Worm (Caenorhabditis elegans) whole organism, mixed stage, embryonic: Measurements from ENCODE around the gene Y53F4B.43.
"Not testable (repeated sequence)": the region's sequence is repeated elsewhere in the genome, so short reads cannot be mapped to it uniquely, and the experiment has no call there.

Experiments used
- M03D4.4 ChIP-seq: sonication (generic microtip); optimal IDR thresholded peaks from 2 replicates; lab custom pipeline; 2017; ENCODE audit warnings: mild to moderate bottlenecking, missing genetic modification characterization, missing compliant biosample characterization
- bed-3 ChIP-seq: fragments of 200-800 bp; sonication (Bioruptor generic); optimal IDR thresholded peaks from 3 replicates; lab custom pipeline; 2018; ENCODE audit warnings: mild to moderate bottlenecking, missing genetic modification characterization, moderate library complexity, missing compliant biosample characterization
- blmp-1 ChIP-seq: fragments of 150-350 bp; optimal IDR thresholded peaks from 2 replicates; lab custom pipeline; 2014; ENCODE audit warnings: missing biosample characterization, missing genetic modification characterization
- ceh-39 ChIP-seq: fragments of 150-350 bp; optimal IDR thresholded peaks from 2 replicates; lab custom pipeline; 2014; ENCODE audit warnings: missing biosample characterization, missing genetic modification characterization
- ceh-43 ChIP-seq: fragments of 200-800 bp; sonication (Bioruptor generic); optimal IDR thresholded peaks from 2 replicates; lab custom pipeline; 2018; ENCODE audit warnings: mild to moderate bottlenecking, missing genetic modification characterization, moderate library complexity, missing compliant biosample characterization
- ceh-83 ChIP-seq: fragments of 200-800 bp; sonication (Bioruptor generic); optimal IDR thresholded peaks from 2 replicates; lab custom pipeline; 2018; ENCODE audit warnings: mild to moderate bottlenecking, missing genetic modification characterization, missing compliant biosample characterization
- ces-1 ChIP-seq: fragments of 150-350 bp; optimal IDR thresholded peaks from 2 replicates; lab custom pipeline; 2014; ENCODE audit warnings: missing biosample characterization, missing genetic modification reagents, missing genetic modification characterization
- cnd-1 ChIP-seq: fragments of 200-800 bp; sonication (Bioruptor generic); optimal IDR thresholded peaks from 2 replicates; lab custom pipeline; 2018; ENCODE audit warnings: mild to moderate bottlenecking, missing genetic modification characterization, missing compliant biosample characterization
- drap-1 ChIP-seq: fragments of 200-800 bp; sonication (Bioruptor generic); optimal IDR thresholded peaks from 3 replicates; lab custom pipeline; 2018; ENCODE audit warnings: mild to moderate bottlenecking, missing genetic modification characterization, missing compliant biosample characterization
- elt-1 ChIP-seq: sonication (generic microtip); optimal IDR thresholded peaks from 2 replicates; lab custom pipeline; 2017; ENCODE audit warnings: missing genetic modification characterization, mild to moderate bottlenecking, missing compliant biosample characterization, antibody characterized with exemption, moderate library complexity, borderline replicate concordance; ENCODE audit not compliant: insufficient read depth
- elt-3 ChIP-seq: fragments of 150-350 bp; optimal IDR thresholded peaks from 2 replicates; lab custom pipeline; 2014; ENCODE audit warnings: missing biosample characterization, missing genetic modification characterization
- flh-1 ChIP-seq: fragments of 200-800 bp; sonication (Bioruptor generic); optimal IDR thresholded peaks from 2 replicates; lab custom pipeline; 2018; ENCODE audit warnings: mild to moderate bottlenecking, missing genetic modification characterization, moderate library complexity, missing compliant biosample characterization
- hlh-1 ChIP-seq: fragments of 150-350 bp; optimal IDR thresholded peaks from 2 replicates; lab custom pipeline; 2014; ENCODE audit warnings: missing biosample characterization, missing genetic modification reagents, missing genetic modification characterization
- lin-13 ChIP-seq: fragments of 150-350 bp; optimal IDR thresholded peaks from 2 replicates; lab custom pipeline; 2014; ENCODE audit warnings: missing biosample characterization, missing genetic modification characterization
- lsy-2 ChIP-seq: fragments of 150-350 bp; optimal IDR thresholded peaks from 2 replicates; lab custom pipeline; 2014; ENCODE audit warnings: missing biosample characterization, missing genetic modification characterization
- mab-5 ChIP-seq: fragments of 150-350 bp; optimal IDR thresholded peaks from 2 replicates; lab custom pipeline; 2014; ENCODE audit warnings: missing biosample characterization, missing genetic modification characterization
- mep-1 ChIP-seq: fragments of 150-350 bp; optimal IDR thresholded peaks from 2 replicates; lab custom pipeline; 2017; ENCODE audit warnings: missing biosample characterization, missing genetic modification reagents, missing genetic modification characterization, inconsistent platforms
- mls-2 ChIP-seq: sonication (generic microtip); optimal IDR thresholded peaks from 2 replicates; lab custom pipeline; 2016; ENCODE audit warnings: mild to moderate bottlenecking, missing genetic modification characterization, moderate library complexity, missing compliant biosample characterization
- nhr-12 ChIP-seq: fragments of 150-350 bp; optimal IDR thresholded peaks from 2 replicates; lab custom pipeline; 2014; ENCODE audit warnings: missing biosample characterization, missing genetic modification characterization
- nhr-2 ChIP-seq: fragments of 150-350 bp; optimal IDR thresholded peaks from 2 replicates; lab custom pipeline; 2014; ENCODE audit warnings: missing biosample characterization, missing genetic modification characterization
- nhr-237 ChIP-seq: fragments of 150-350 bp; optimal IDR thresholded peaks from 2 replicates; lab custom pipeline; 2014; ENCODE audit warnings: missing biosample characterization, missing genetic modification characterization
- nhr-28 ChIP-seq: fragments of 150-350 bp; optimal IDR thresholded peaks from 2 replicates; lab custom pipeline; 2014; ENCODE audit warnings: missing biosample characterization, missing genetic modification characterization
- nhr-76 ChIP-seq: sonication (generic microtip); optimal IDR thresholded peaks from 2 replicates; lab custom pipeline; 2017; ENCODE audit warnings: missing biosample characterization, missing genetic modification characterization
- pha-4 ChIP-seq: fragments of 150-350 bp; optimal IDR thresholded peaks from 2 replicates; lab custom pipeline; 2018; ENCODE audit warnings: missing biosample characterization, missing genetic modification reagents, missing genetic modification characterization
- snpc-4 ChIP-seq: fragments of 150-350 bp; optimal IDR thresholded peaks from 2 replicates; lab custom pipeline; 2014; ENCODE audit warnings: missing biosample characterization, missing genetic modification characterization
- sptf-1 ChIP-seq: sonication (generic microtip); optimal IDR thresholded peaks from 2 replicates; lab custom pipeline; 2017; ENCODE audit warnings: mild to moderate bottlenecking, missing genetic modification characterization, moderate library complexity, missing compliant biosample characterization
- tbx-8 ChIP-seq: fragments of 200-800 bp; sonication (Bioruptor generic); optimal IDR thresholded peaks from 2 replicates; lab custom pipeline; 2018; ENCODE audit warnings: mild to moderate bottlenecking, missing genetic modification characterization, moderate library complexity, missing compliant biosample characterization
- unc-120 ChIP-seq: sonication (generic microtip); optimal IDR thresholded peaks from 2 replicates; lab custom pipeline; 2017; ENCODE audit warnings: missing genetic modification characterization, missing compliant biosample characterization; ENCODE audit not compliant: poor library complexity, severe bottlenecking
- unc-62 ChIP-seq: fragments of 150-350 bp; optimal IDR thresholded peaks from 2 replicates; lab custom pipeline; 2014; ENCODE audit warnings: missing biosample characterization, missing genetic modification reagents, missing genetic modification characterization
- zip-8 ChIP-seq: fragments of 150-350 bp; optimal IDR thresholded peaks from 2 replicates; lab custom pipeline; 2014; ENCODE audit warnings: missing biosample characterization, missing genetic modification characterization
- ztf-11 ChIP-seq: fragments of 150-350 bp; optimal IDR thresholded peaks from 2 replicates; lab custom pipeline; 2014; ENCODE audit warnings: missing biosample characterization, missing genetic modification characterization

The Y53F4B.43 gene

ce11 chrII:14983909-14984308 lies 4.4 kb upstream of the Y53F4B.43 start, which contains the start of gene Y53F4B.5:
Gene Y53F4B.5 (minus strand): TSS chrII:14984009.
- TF ChIP-seq blmp-1 (tag; lab: Kevin White, UChicago) = no peak

DNA sequence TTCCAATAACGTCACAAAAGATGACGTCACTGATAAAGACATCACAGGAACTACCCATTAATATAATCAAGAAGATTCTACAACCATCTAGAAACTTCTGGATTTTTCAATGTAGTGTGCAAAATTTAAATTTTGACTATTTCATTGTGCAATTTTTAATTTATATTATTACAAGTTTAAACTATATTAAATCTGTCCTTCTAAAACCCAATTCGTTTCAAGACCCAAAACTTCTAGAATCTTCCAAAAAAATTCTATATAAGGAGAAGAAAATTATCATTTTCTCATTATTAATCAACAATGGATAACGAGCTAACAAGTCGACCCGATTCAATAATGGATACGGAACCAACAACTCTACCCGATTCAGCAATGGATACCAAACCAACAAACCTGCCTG lies 4.3 kb downstream of the Y53F4B.43 start, which contains the start of gene Y53F4B.7:
Gene Y53F4B.7, plus strand, starts transcription at position 301 of the 400 bp plus-strand sequence.
- not testable (repeated sequence) for TF ChIP-seq tbx-8 (GFP tag; lab: Kevin White, UChicago); unc-120 (tag; lab: Kevin White, UChicago); ceh-39 (tag; lab: Kevin White, UChicago)
- TF ChIP-seq, all 35 proteins: peak for 0; not testable (repeated sequence) for 35

DNA sequence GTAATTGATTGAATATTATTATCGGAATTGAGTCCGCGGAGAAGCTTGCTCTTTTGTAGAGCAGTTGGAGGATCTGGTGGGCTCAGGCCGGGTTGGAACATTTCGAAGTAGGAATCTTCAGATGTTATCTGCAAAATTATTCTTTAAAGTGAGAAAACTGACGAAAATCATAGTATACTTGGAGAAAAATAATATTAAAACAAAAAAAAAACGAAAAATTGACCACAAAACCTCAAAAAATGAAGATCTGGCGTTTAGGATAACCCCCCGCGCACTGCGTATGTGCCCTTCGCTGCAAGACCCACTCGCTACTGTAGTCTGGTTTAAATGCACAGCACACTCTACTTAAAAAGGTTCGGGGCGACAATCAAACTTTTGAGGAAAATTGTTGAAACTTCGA lies 15.1 kb downstream of the Y53F4B.43 start, which contains the start of gene Y53F4B.10:
Gene Y53F4B.10, minus strand, starts transcription at position 101 of the 400 bp plus-strand sequence.
- TF ChIP-seq drap-1 (GFP tag; lab: Kevin White, UChicago) = no peak
- TF ChIP-seq nhr-2 = no peak
- no peak for TF ChIP-seq ces-1 (GFP tag; lab: Kevin White, UChicago)
- TF ChIP-seq ceh-43 (GFP tag; lab: Kevin White, UChicago) = no peak
- TF ChIP-seq pha-4 = no peak
- no peak for TF ChIP-seq elt-3 (tag; lab: Kevin White, UChicago)
- no peak for TF ChIP-seq ztf-11 (tag; lab: Kevin White, UChicago)
- TF ChIP-seq bed-3 (GFP tag; lab: Kevin White, UChicago) = no peak
- TF ChIP-seq nhr-76 (tag; lab: Kevin White, UChicago) = no peak
- no peak for TF ChIP-seq mab-5 (tag; lab: Kevin White, UChicago)

DNA sequence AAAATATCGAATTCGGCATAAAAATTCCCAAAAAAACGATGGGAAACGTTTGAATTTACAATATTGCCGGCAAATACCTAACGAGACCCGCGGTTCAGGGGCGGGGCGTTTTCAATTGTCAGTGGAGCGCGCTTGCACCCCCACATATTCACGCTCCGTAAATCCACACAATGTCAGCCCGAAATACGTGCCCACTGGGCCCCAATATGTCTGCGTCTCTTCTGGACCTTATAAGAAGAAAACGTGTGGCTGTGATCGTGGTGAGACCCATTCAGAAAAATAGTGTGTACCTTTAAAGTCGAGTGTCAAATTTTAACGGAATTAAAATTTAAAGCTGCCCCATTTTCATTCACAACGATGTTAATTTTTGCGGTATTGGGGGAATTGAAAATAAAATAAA lies 16.3 kb downstream of the Y53F4B.43 start:
- peak; percentile 42 for TF ChIP-seq lin-13 (tag; lab: Kevin White, UChicago)
- TF ChIP-seq mep-1 = peak; percentile 10
- TF ChIP-seq M03D4.4 (tag; lab: Kevin White, UChicago) = no peak
- TF ChIP-seq, all 35 proteins: peak for 2

DNA sequence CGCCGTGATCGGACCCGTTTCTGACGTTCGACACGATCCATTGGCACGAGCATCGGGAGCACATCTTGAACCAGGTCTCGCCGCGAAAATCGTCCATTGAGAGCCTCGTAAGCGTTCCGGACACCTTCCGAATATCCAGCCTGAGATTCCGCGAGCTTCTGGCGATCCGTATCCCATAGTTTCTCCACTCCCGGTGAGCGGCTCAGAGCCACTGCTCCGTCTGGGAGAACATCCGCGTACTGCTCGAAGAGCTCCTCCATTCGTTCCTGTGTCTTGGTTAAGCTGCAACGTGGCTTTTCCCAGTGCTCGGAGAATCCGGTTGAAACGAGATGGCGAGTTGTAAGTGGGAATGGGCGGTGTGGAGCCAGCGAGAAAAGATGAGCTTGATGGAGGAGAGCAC lies 16.8 kb downstream of the Y53F4B.43 start:
- TF ChIP-seq ceh-39 (tag; lab: Kevin White, UChicago) = no peak
- TF ChIP-seq nhr-28 (tag; lab: Kevin White, UChicago) = no peak
- TF ChIP-seq unc-120 (tag; lab: Kevin White, UChicago) = no peak
- no peak for TF ChIP-seq sptf-1
- TF ChIP-seq lsy-2 (tag; lab: Kevin White, UChicago) = no peak
- no peak for TF ChIP-seq elt-3 (tag; lab: Kevin White, UChicago)
- TF ChIP-seq mab-5 (tag; lab: Kevin White, UChicago) = no peak
- no peak for TF ChIP-seq cnd-1 (tag; lab: Kevin White, UChicago)
- TF ChIP-seq mls-2 (tag; lab: Kevin White, UChicago) = no peak
- no peak for TF ChIP-seq bed-3 (GFP tag; lab: Kevin White, UChicago)

ce11 chrII:15008481-15009057 lies 20.3 kb downstream of the Y53F4B.43 start:
- TF ChIP-seq unc-120 (tag; lab: Kevin White, UChicago) (no peak), zip-8 (tag; lab: Kevin White, UChicago) (no peak), cnd-1 (tag; lab: Kevin White, UChicago) (no peak), ceh-83 (GFP tag; lab: Kevin White, UChicago) (no peak), mls-2 (tag; lab: Kevin White, UChicago) (peak; percentile 14)

DNA sequence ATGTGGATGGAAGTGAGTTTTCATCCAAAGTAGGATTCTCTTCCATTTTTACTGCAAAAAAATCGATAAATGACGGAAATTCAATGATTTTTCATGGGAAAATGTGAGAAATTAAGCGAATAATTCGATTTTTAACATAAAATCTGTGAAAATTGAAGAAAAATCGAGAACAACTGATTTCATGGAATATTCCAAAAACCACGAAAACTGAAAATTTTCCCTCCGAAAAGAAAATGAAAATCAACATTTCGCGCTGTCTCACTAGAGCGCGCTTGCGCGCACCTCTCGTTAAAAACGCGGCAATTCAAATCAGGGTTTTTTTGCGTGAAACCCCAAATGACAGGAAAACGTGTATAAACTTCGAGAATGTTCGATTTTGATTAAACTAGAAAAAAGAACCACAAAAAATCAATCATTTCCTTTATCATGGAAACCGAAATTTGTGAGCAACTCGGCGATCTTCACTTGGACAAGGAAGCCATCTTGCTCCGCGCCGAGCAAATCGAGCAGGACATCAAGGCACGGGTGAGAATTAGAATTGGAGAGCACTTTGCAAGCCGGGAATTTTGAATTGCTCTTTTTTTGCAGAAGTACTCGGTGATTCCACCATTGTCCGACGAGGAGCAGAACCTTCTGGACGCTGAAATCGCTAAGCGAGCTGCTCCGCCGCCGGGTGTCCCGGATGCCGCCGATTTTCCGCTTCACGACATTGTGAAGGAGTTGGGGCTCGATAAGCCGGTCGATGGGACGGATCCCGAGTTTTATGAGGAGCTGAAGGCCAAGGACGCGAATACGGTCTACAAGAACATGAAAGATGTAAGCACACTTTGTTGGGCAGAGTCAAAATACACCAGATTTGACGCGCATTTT lies 22.3 kb downstream of the Y53F4B.43 start, which contains the start of the genes Y53F4B.9 and Y53F4B.11:
Gene Y53F4B.9, minus strand, starts transcription at position 51 of the 870 bp plus-strand sequence.
Gene Y53F4B.11, plus strand, starts transcription at position 383 of the 870 bp plus-strand sequence.
- TF ChIP-seq ztf-11 (tag; lab: Kevin White, UChicago) (no peak), nhr-12 (tag; lab: Kevin White, UChicago) (no peak), unc-62 (peak; percentile 28), pha-4 (peak; percentile 34), tbx-8 (GFP tag; lab: Kevin White, UChicago) (no peak), ceh-83 (GFP tag; lab: Kevin White, UChicago) (no peak), mab-5 (tag; lab: Kevin White, UChicago) (no peak), ces-1 (GFP tag; lab: Kevin White, UChicago) (peak; percentile 65), mls-2 (tag; lab: Kevin White, UChicago) (no peak), snpc-4 (tag; lab: Kevin White, UChicago) (no peak), sptf-1 (peak; percentile 32), mep-1 (peak; percentile 94), ceh-39 (tag; lab: Kevin White, UChicago) (peak; percentile 44), elt-1 (tag; lab: Kevin White, UChicago) (no peak), M03D4.4 (tag; lab: Kevin White, UChicago) (no peak), nhr-237 (peak; percentile 83), elt-3 (tag; lab: Kevin White, UChicago) (no peak), lin-13 (tag; lab: Kevin White, UChicago) (peak; percentile 24), zip-8 (tag; lab: Kevin White, UChicago) (no peak), hlh-1 (tag; lab: Kevin White, UChicago) (peak; percentile 31), nhr-28 (tag; lab: Kevin White, UChicago) (no peak), nhr-2 (peak; percentile 24), nhr-76 (tag; lab: Kevin White, UChicago) (no peak), flh-1 (GFP tag; lab: Kevin White, UChicago) (no peak)
